Worm (Caenorhabditis elegans) whole organism, L1 larva: ENCODE measurements around the gene Y7A9A.1.
A peak's percentile ranks its signal among the peaks of the same experiment; 100 is the strongest.

Experiments used
- C34B4.2 ChIP-seq: sonication (generic microtip); optimal IDR thresholded peaks from 2 replicates; lab custom pipeline; 2017; ENCODE audit warnings: mild to moderate bottlenecking, missing genetic modification characterization, missing compliant biosample characterization
- F16B12.6 ChIP-seq: fragments of 150-350 bp; optimal IDR thresholded peaks from 2 replicates; lab custom pipeline; 2014; ENCODE audit warnings: missing biosample characterization, missing genetic modification characterization
- Y116A8C.19 ChIP-seq: sonication (generic microtip); optimal IDR thresholded peaks from 2 replicates; lab custom pipeline; 2016; ENCODE audit warnings: missing compliant biosample characterization, missing genetic modification characterization, borderline replicate concordance
- alr-1 ChIP-seq: fragments of 200-800 bp; sonication (Bioruptor generic); optimal IDR thresholded peaks from 2 replicates; lab custom pipeline; 2018; ENCODE audit warnings: borderline replicate concordance, mild to moderate bottlenecking, missing genetic modification characterization, missing compliant biosample characterization
- ama-1 ChIP-seq: fragments of 150-350 bp; optimal IDR thresholded peaks from 2 replicates; lab custom pipeline; 2014
- blmp-1 ChIP-seq: fragments of 150-350 bp; optimal IDR thresholded peaks from 2 replicates; lab custom pipeline; 2014; ENCODE audit warnings: missing biosample characterization, missing genetic modification characterization
- ceh-63 ChIP-seq: fragments of 200-800 bp; sonication (Bioruptor generic); optimal IDR thresholded peaks from 2 replicates; lab custom pipeline; 2018; ENCODE audit warnings: mild to moderate bottlenecking, missing genetic modification characterization, missing compliant biosample characterization
- ceh-8 ChIP-seq: fragments of 200-800 bp; sonication (Bioruptor generic); optimal IDR thresholded peaks from 2 replicates; lab custom pipeline; 2018; ENCODE audit warnings: mild to moderate bottlenecking, missing genetic modification characterization, moderate library complexity, missing compliant biosample characterization
- ceh-82 ChIP-seq, 3 experiments: fragments of 150-350 bp in 1 of 3; sonication (generic microtip) in 2 of 3; optimal IDR thresholded peaks; 2 replicates each; lab custom pipeline; 2014 to 2017; ENCODE audit warnings: missing biosample characterization in 3 of 3, missing genetic modification characterization in 3 of 3
- ceh-88 ChIP-seq: fragments of 200-800 bp; sonication (Bioruptor generic); IDR thresholded peaks from 2 replicates; pipeline ENCODE4 v1.3.6; 2022; ENCODE audit warnings: missing genetic modification characterization, missing compliant biosample characterization
- dpl-1 ChIP-seq, 3 experiments: fragments of 150-350 bp in 2 of 3; sonication (generic microtip) in 1 of 3; optimal IDR thresholded peaks; 2 replicates each; lab custom pipeline; 2014 to 2017; ENCODE audit warnings: missing biosample characterization in 3 of 3, missing genetic modification characterization in 3 of 3, missing genetic modification reagents in 3 of 3
- efl-1 ChIP-seq, 4 experiments: fragments of 150-350 bp; optimal IDR thresholded peaks in 3 of 4; peaks in 1 of 4; 1 replicate in 1 of 4; 2 replicates in 3 of 4; lab custom pipeline; 2014; ENCODE audit warnings: missing biosample characterization in 2 of 4, missing genetic modification characterization in 2 of 4, missing genetic modification reagents in 2 of 4
- efl-3 ChIP-seq: fragments of 200-800 bp; sonication (Bioruptor generic); optimal IDR thresholded peaks from 2 replicates; lab custom pipeline; 2018; ENCODE audit warnings: mild to moderate bottlenecking, missing genetic modification characterization, missing compliant biosample characterization
- elt-2 ChIP-seq: sonication (generic microtip); optimal IDR thresholded peaks from 2 replicates; lab custom pipeline; 2016; ENCODE audit warnings: missing genetic modification characterization, mild to moderate bottlenecking, inconsistent platforms, missing compliant biosample characterization, missing genetic modification reagents
- fkh-10 ChIP-seq: sonication (generic microtip); optimal IDR thresholded peaks from 2 replicates; lab custom pipeline; 2017; ENCODE audit warnings: missing biosample characterization, missing genetic modification reagents, missing genetic modification characterization
- fkh-4 ChIP-seq: sonication (generic microtip); optimal IDR thresholded peaks from 2 replicates; lab custom pipeline; 2016; ENCODE audit warnings: missing compliant biosample characterization, missing genetic modification characterization, borderline replicate concordance
- fkh-8 ChIP-seq: sonication (generic microtip); optimal IDR thresholded peaks from 2 replicates; lab custom pipeline; 2016; ENCODE audit warnings: mild to moderate bottlenecking, missing genetic modification characterization, missing compliant biosample characterization
- grh-1 ChIP-seq: fragments of 200-800 bp; sonication (Bioruptor generic); IDR thresholded peaks from 2 replicates; pipeline ENCODE4 v1.3.6; 2022; ENCODE audit warnings: missing genetic modification reagents, missing genetic modification characterization, missing compliant biosample characterization
- hlh-17 ChIP-seq: fragments of 200-800 bp; sonication (Bioruptor generic); optimal IDR thresholded peaks from 2 replicates; lab custom pipeline; 2018; ENCODE audit warnings: missing genetic modification characterization, mild to moderate bottlenecking, missing compliant biosample characterization, moderate library complexity, borderline replicate concordance
- hlh-4 ChIP-seq: sonication (generic microtip); optimal IDR thresholded peaks from 2 replicates; lab custom pipeline; 2016; ENCODE audit warnings: mild to moderate bottlenecking, missing genetic modification characterization, missing compliant biosample characterization
- hpl-2 ChIP-seq: fragments of 150-350 bp; optimal IDR thresholded peaks from 2 replicates; lab custom pipeline; 2014; ENCODE audit warnings: missing biosample characterization, missing genetic modification reagents, missing genetic modification characterization
- irx-1 ChIP-seq: sonication (generic microtip); optimal IDR thresholded peaks from 2 replicates; lab custom pipeline; 2016; ENCODE audit warnings: missing genetic modification characterization, missing compliant biosample characterization
- isw-1 ChIP-seq: fragments of 200-800 bp; sonication (Bioruptor generic); IDR thresholded peaks from 2 replicates; pipeline ENCODE4 v1.3.6; 2022; ENCODE audit warnings: missing genetic modification characterization, missing compliant biosample characterization
- jun-1 ChIP-seq: fragments of 150-350 bp; optimal IDR thresholded peaks from 2 replicates; lab custom pipeline; 2014; ENCODE audit warnings: missing biosample characterization, missing genetic modification reagents, missing genetic modification characterization
- lin-13 ChIP-seq: fragments of 150-350 bp; optimal IDR thresholded peaks from 2 replicates; lab custom pipeline; 2014; ENCODE audit warnings: missing biosample characterization, missing genetic modification reagents, missing genetic modification characterization
- mab-9 ChIP-seq: fragments of 200-800 bp; sonication (Bioruptor generic); IDR thresholded peaks from 2 replicates; pipeline ENCODE4 v1.3.6; 2022; ENCODE audit warnings: missing genetic modification reagents, missing genetic modification characterization, missing compliant biosample characterization
- mef-2 ChIP-seq: fragments of 150-350 bp; optimal IDR thresholded peaks from 2 replicates; lab custom pipeline; 2014; ENCODE audit warnings: missing biosample characterization, missing genetic modification characterization
- nhr-19 ChIP-seq: fragments of 200-800 bp; sonication (Bioruptor generic); conservative IDR thresholded peaks from 2 replicates; pipeline ENCODE4 v1.3.6; 2022; ENCODE audit warnings: missing genetic modification characterization, missing compliant biosample characterization
- nhr-20 ChIP-seq: sonication (generic microtip); optimal IDR thresholded peaks from 2 replicates; lab custom pipeline; 2016; ENCODE audit warnings: mild to moderate bottlenecking, missing genetic modification characterization, missing compliant biosample characterization
- nhr-237 ChIP-seq: fragments of 150-350 bp; optimal IDR thresholded peaks from 2 replicates; lab custom pipeline; 2014; ENCODE audit warnings: missing biosample characterization, missing genetic modification characterization
- nhr-28 ChIP-seq: fragments of 150-350 bp; optimal IDR thresholded peaks from 2 replicates; lab custom pipeline; 2014; ENCODE audit warnings: missing biosample characterization, missing genetic modification characterization
- nhr-47 ChIP-seq: sonication (generic microtip); optimal IDR thresholded peaks from 2 replicates; lab custom pipeline; 2016; ENCODE audit warnings: mild to moderate bottlenecking, missing genetic modification characterization, moderate library complexity, missing compliant biosample characterization
- nhr-71 ChIP-seq: sonication (generic microtip); optimal IDR thresholded peaks from 2 replicates; lab custom pipeline; 2016; ENCODE audit warnings: mild to moderate bottlenecking, missing genetic modification characterization, moderate library complexity, missing compliant biosample characterization
- nhr-76 ChIP-seq: sonication (generic microtip); optimal IDR thresholded peaks from 2 replicates; lab custom pipeline; 2017; ENCODE audit warnings: missing biosample characterization, missing genetic modification characterization
- nhr-77 ChIP-seq: fragments of 150-350 bp; optimal IDR thresholded peaks from 2 replicates; lab custom pipeline; 2014; ENCODE audit warnings: missing biosample characterization, missing genetic modification characterization
- nhr-84 ChIP-seq: sonication (generic microtip); optimal IDR thresholded peaks from 2 replicates; lab custom pipeline; 2017; ENCODE audit warnings: missing biosample characterization, missing genetic modification characterization
- nhr-85 ChIP-seq: sonication (generic microtip); peaks from one replicate; lab custom pipeline; 2016; ENCODE audit warnings: missing genetic modification characterization, inconsistent platforms, missing compliant biosample characterization
- pag-3 ChIP-seq: sonication (generic microtip); optimal IDR thresholded peaks from 2 replicates; lab custom pipeline; 2017; ENCODE audit warnings: missing genetic modification characterization, mild to moderate bottlenecking, missing compliant biosample characterization, antibody characterized with exemption, borderline replicate concordance; ENCODE audit not compliant: insufficient read depth
- pqm-1 ChIP-seq: sonication (generic microtip); optimal IDR thresholded peaks from 3 replicates; lab custom pipeline; 2017; ENCODE audit warnings: missing biosample characterization, missing genetic modification characterization
- rnt-1 ChIP-seq: sonication (generic microtip); optimal IDR thresholded peaks from 2 replicates; lab custom pipeline; 2016; ENCODE audit warnings: mild to moderate bottlenecking, missing genetic modification characterization, moderate library complexity, missing compliant biosample characterization
- skn-1 ChIP-seq: fragments of 150-350 bp; optimal IDR thresholded peaks from 2 replicates; lab custom pipeline; 2014; ENCODE audit warnings: missing biosample characterization, missing genetic modification characterization
- snpc-4 ChIP-seq: fragments of 150-350 bp; optimal IDR thresholded peaks from 2 replicates; lab custom pipeline; 2014; ENCODE audit warnings: missing biosample characterization, missing genetic modification characterization
- snu-23 ChIP-seq: sonication (generic microtip); optimal IDR thresholded peaks from 2 replicates; lab custom pipeline; 2016; ENCODE audit warnings: missing genetic modification characterization, missing compliant biosample characterization
- sup-37 ChIP-seq: fragments of 200-800 bp; sonication (Bioruptor generic); optimal IDR thresholded peaks from 2 replicates; lab custom pipeline; 2018; ENCODE audit warnings: mild to moderate bottlenecking, missing genetic modification characterization, missing compliant biosample characterization
- swsn-7 ChIP-seq: sonication (generic microtip); optimal IDR thresholded peaks from 2 replicates; lab custom pipeline; 2016; ENCODE audit warnings: missing genetic modification characterization, missing compliant biosample characterization
- unc-130 ChIP-seq: fragments of 150-350 bp; optimal IDR thresholded peaks from 2 replicates; lab custom pipeline; 2017; ENCODE audit warnings: missing biosample characterization, missing genetic modification characterization, inconsistent platforms
- vab-15 ChIP-seq: sonication (generic microtip); optimal IDR thresholded peaks from 2 replicates; lab custom pipeline; 2017; ENCODE audit warnings: missing genotype, mild to moderate bottlenecking, missing genetic modification characterization, missing compliant biosample characterization
- xbp-1 ChIP-seq: sonication (generic microtip); optimal IDR thresholded peaks from 2 replicates; lab custom pipeline; 2016; ENCODE audit warnings: missing genetic modification characterization, missing compliant biosample characterization
- zag-1 ChIP-seq: fragments of 150-350 bp; optimal IDR thresholded peaks from 2 replicates; lab custom pipeline; 2014; ENCODE audit warnings: missing biosample characterization, missing genetic modification characterization
- zip-4 ChIP-seq: fragments of 200-800 bp; sonication (Bioruptor generic); optimal IDR thresholded peaks from 2 replicates; lab custom pipeline; 2018; ENCODE audit warnings: mild to moderate bottlenecking, missing genetic modification characterization, moderate library complexity, missing compliant biosample characterization

Y7A9A.1 gene

DNA sequence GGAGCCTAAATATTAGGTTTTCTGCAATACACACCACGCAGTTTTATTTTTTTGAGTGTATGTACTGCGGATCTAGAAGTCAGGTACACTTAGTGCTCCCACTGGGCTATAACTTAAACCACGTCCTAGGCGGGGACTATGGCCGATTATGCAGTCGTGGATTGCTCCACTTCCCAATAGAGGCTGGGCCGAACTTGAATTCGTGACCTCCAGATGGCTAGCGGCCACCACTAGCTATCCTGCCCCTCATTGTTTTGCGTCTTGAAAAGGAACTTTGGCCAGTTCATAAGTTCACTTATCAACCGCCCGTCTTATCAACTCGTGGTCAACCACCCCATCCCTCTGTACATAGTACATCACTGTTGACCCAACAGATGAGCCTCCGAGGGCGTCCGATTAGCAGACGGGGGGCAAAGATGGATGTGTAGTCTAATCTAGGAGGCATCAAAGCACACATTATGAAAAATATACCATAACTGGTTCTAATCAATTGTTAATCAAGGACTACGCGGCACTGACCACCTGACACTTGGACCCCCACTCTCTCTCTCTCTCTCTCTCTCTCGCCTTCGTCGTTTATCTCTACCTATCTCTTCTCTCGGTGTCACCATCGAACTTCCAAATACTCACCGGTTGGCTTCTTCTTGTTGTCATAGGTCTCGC is 27.2 kb upstream of the Y7A9A.1 start (continued):
- TF ChIP-seq unc-130 (tag; lab: Kevin White, UChicago) (peak; percentile 79), nhr-77 (tag; lab: Kevin White, UChicago) (peak; percentile 20), nhr-71 (tag; lab: Kevin White, UChicago) (peak; percentile 88), nhr-28 (tag; lab: Kevin White, UChicago) (no peak), zag-1 (tag; lab: Kevin White, UChicago) (no peak), fkh-8 (tag; lab: Kevin White, UChicago) (no peak), pag-3 (no peak), Y116A8C.19 (tag; lab: Kevin White, UChicago) (no peak), ceh-82 (tag; optimal IDR thresholded peaks at IDR 0.05; lab: Kevin White, UChicago) (peak in 1 of 3 experiments; percentile 14), nhr-47 (tag; lab: Kevin White, UChicago) (peak; percentile 49), hlh-4 (tag; lab: Kevin White, UChicago) (no peak), skn-1 (no peak), hpl-2 (GFP tag; lab: Kevin White, UChicago) (no peak), rnt-1 (tag; lab: Kevin White, UChicago) (peak; percentile 42), fkh-4 (tag; lab: Kevin White, UChicago) (no peak), nhr-20 (tag; lab: Kevin White, UChicago) (peak; percentile 79), jun-1 (tag; lab: Kevin White, UChicago) (no peak), elt-2 (tag; lab: Kevin White, UChicago) (peak; percentile 32), dpl-1 (GFP tag; optimal IDR thresholded peaks at IDR 0.05; lab: Kevin White, UChicago) (no peak), pqm-1 (tag; lab: Kevin White, UChicago) (no peak), mef-2 (no peak), grh-1 (peak; percentile 74), alr-1 (tag; lab: Kevin White, UChicago) (no peak), zip-4 (GFP tag; lab: Kevin White, UChicago) (peak; percentile 6), efl-1 (optimal IDR thresholded peaks at IDR 0.05; lab: Kevin White, UChicago) (peak in 1 of 2 experiments; percentile 6), efl-1 (GFP tag; optimal IDR thresholded peaks at IDR 0.05 in 1 of 2; lab: Kevin White, UChicago) (peak in 1 of 2 experiments; percentile 87), ceh-88 (GFP tag; lab: Robert Waterston, UW) (no peak; the same call in 1 of the 2 replicates), blmp-1 (tag; lab: Kevin White, UChicago) (peak; percentile 62), C34B4.2 (tag; lab: Kevin White, UChicago) (no peak), ceh-63 (GFP tag; lab: Kevin White, UChicago) (no peak), irx-1 (tag; lab: Kevin White, UChicago) (no peak), efl-3 (no peak), nhr-85 (tag; lab: Kevin White, UChicago) (peak; percentile 85), lin-13 (GFP tag; lab: Kevin White, UChicago) (no peak), vab-15 (tag; lab: Kevin White, UChicago) (no peak), nhr-84 (tag; lab: Kevin White, UChicago) (no peak), isw-1 (no peak), F16B12.6 (tag; lab: Kevin White, UChicago) (no peak), mab-9 (0 out of 2 replicates have a peak, but pooled peaks have one; percentile 6), hlh-17 (GFP tag; lab: Kevin White, UChicago) (no peak)

DNA sequence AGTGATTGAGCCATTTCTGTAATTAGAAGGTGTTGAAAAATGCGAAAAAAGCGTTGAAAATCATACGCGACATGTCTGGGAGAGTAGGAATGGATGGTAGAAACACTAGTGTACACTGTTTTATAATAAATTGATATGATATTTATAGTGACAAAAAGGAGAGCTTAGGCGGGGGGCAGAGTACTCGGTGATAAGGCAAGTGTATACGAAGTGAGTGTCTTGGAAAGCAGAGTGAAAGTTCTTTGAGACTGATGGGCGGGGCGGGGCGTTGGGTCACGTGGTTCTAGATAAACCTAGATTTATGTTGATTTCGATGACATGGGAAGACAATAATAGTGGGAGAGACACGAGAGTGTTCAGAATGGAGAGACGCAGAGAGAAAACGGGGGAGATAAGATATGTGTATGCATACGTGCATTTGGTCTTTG is 26.2 kb upstream of the Y7A9A.1 start, which contains the start of gene gln-3:
gln-3 (minus strand) TSS at position 73 of the 428 bp plus-strand sequence.
- TF ChIP-seq nhr-76 (tag; lab: Kevin White, UChicago), result no peak
- TF ChIP-seq ama-1 (lab: Kevin White, UChicago), result peak; percentile 73
- no peak for TF ChIP-seq fkh-10
- no peak for TF ChIP-seq sup-37
- no peak for TF ChIP-seq hlh-4 (tag; lab: Kevin White, UChicago)
- TF ChIP-seq snpc-4 (tag; lab: Kevin White, UChicago), result no peak
- peak; percentile 86 for TF ChIP-seq nhr-19 (GFP tag; lab: Robert Waterston, UW)
- TF ChIP-seq jun-1 (tag; lab: Kevin White, UChicago), result no peak
- TF ChIP-seq ceh-82 (tag; optimal IDR thresholded peaks at IDR 0.05; lab: Kevin White, UChicago), result no peak
- TF ChIP-seq xbp-1 (tag; lab: Kevin White, UChicago), result no peak
- TF ChIP-seq snu-23 (GFP tag; lab: Kevin White, UChicago), result peak; percentile 38
- TF ChIP-seq nhr-28 (tag; lab: Kevin White, UChicago), result no peak
- peak in 1 of 3 experiments; percentile 5 for TF ChIP-seq dpl-1 (GFP tag; optimal IDR thresholded peaks at IDR 0.05; lab: Kevin White, UChicago)
- TF ChIP-seq nhr-237 (tag; lab: Kevin White, UChicago), result no peak
- no peak for TF ChIP-seq zip-4 (GFP tag; lab: Kevin White, UChicago)
- TF ChIP-seq alr-1 (tag; lab: Kevin White, UChicago), result no peak
- TF ChIP-seq ceh-8 (GFP tag; lab: Kevin White, UChicago), result no peak
- no peak for TF ChIP-seq pqm-1 (tag; lab: Kevin White, UChicago)
- peak; percentile 40 for TF ChIP-seq swsn-7 (tag; lab: Kevin White, UChicago)
